Worm (Caenorhabditis elegans): ENCODE results near the gene famk-1.

DNA sequence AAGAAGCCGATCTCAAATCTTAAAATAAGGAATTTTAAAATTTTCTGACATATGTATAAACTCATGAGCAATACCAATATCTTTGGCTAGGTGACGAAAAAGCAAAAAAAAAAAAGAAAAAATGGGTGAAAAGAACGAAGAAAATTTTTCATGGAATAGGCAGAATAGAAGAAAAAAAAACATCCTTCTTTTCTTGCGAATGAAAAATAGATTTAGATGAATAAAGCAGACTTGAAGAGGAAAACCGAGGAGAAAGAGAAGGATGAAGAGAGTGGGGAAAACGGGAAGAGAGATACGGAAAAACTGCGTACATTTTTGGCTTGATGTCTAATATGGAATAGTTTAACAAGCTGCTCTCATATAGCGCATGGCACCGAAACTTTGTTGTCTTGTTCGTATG, 18.7 kb upstream of the famk-1 start:
- no peak for TF ChIP-seq dao-5 (tag; optimal IDR thresholded peaks at IDR 0.05)
- no peak for TF ChIP-seq him-1 (tag; optimal IDR thresholded peaks at IDR 0.05)
